Fruit fly (Drosophila melanogaster): Measurements from ENCODE around the gene mip130.

Gene mip130

dm6 chrX:1907727-1908264 is at the start of gene mip130:
Gene mip130, plus strand, starts transcription at chrX:1908239.
- TF ChIP-seq Sp1 (GFP tag; optimal IDR thresholded peaks at IDR 0.05) (peak; percentile 63), foxo (GFP tag; optimal IDR thresholded peaks at IDR 0.05) (peak in 1 of 2 experiments; percentile 73), fru (GFP tag; optimal IDR thresholded peaks at IDR 0.05) (peak; percentile 68), psq (GFP tag; optimal IDR thresholded peaks at IDR 0.05) (peak; percentile 56), woc (GFP tag; optimal IDR thresholded peaks at IDR 0.05) (peak; percentile 85), OdsH (GFP tag; optimal IDR thresholded peaks at IDR 0.05) (peak; percentile 38), CG32264 (GFP tag; optimal IDR thresholded peaks at IDR 0.05) (no peak), brk (GFP tag; optimal IDR thresholded peaks at IDR 0.05) (no peak), Myc (optimal IDR thresholded peaks at IDR 0.05) (peak; percentile 51), HLH106 (tag; optimal IDR thresholded peaks at IDR 0.05) (peak; percentile 64), Dif (GFP tag; optimal IDR thresholded peaks at IDR 0.05; ENCODE audit: partially characterized antibody) (no peak), h (GFP tag; optimal IDR thresholded peaks at IDR 0.05) (peak; percentile 73), br (GFP tag; optimal IDR thresholded peaks at IDR 0.05) (peak; percentile 43), dmrt93B (GFP tag; optimal IDR thresholded peaks at IDR 0.05) (peak; percentile 30), ey (GFP tag; optimal IDR thresholded peaks at IDR 0.05) (peak; percentile 24), Hr83 (GFP tag; optimal IDR thresholded peaks at IDR 0.05; ENCODE audit: poor library complexity, severe bottlenecking) (peak; percentile 1), GATAd (GFP tag; optimal IDR thresholded peaks at IDR 0.05) (no peak), rgr (GFP tag; optimal IDR thresholded peaks at IDR 0.05) (peak; percentile 45), Rel (GFP tag; optimal IDR thresholded peaks at IDR 0.05) (no peak), Rel (tag; optimal IDR thresholded peaks at IDR 0.05) (peak; percentile 41)

- TF ChIP-seq br (GFP tag; optimal IDR thresholded peaks at IDR 0.05) (peak; percentile 19), usp (GFP tag; optimal IDR thresholded peaks at IDR 0.05) (no peak), Hnf4 (GFP tag; optimal IDR thresholded peaks at IDR 0.05) (peak; percentile 58), OdsH (GFP tag; optimal IDR thresholded peaks at IDR 0.05) (no peak), Jra (GFP tag; optimal IDR thresholded peaks at IDR 0.05) (peak; percentile 34), ey (GFP tag; optimal IDR thresholded peaks at IDR 0.05) (peak; percentile 35), Sp1 (GFP tag; optimal IDR thresholded peaks at IDR 0.05) (peak; percentile 51), Myc (optimal IDR thresholded peaks at IDR 0.05) (no peak), rgr (GFP tag; optimal IDR thresholded peaks at IDR 0.05) (peak; percentile 39), dsf (GFP tag; optimal IDR thresholded peaks at IDR 0.05; ENCODE audit: borderline replicate concordance) (no peak), sv (GFP tag; optimal IDR thresholded peaks at IDR 0.05) (no peak), Dfd (GFP tag; optimal IDR thresholded peaks at IDR 0.05) (no peak), jim (GFP tag; optimal IDR thresholded peaks at IDR 0.05) (no peak), Dif (GFP tag; optimal IDR thresholded peaks at IDR 0.05; ENCODE audit: partially characterized antibody) (no peak), sage (GFP tag; optimal IDR thresholded peaks at IDR 0.05) (no peak), Abd-B (GFP tag; optimal IDR thresholded peaks at IDR 0.05) (no peak), h (GFP tag; optimal IDR thresholded peaks at IDR 0.05) (peak; percentile 54), psq (GFP tag; optimal IDR thresholded peaks at IDR 0.05) (peak; percentile 36), Rel (GFP tag; optimal IDR thresholded peaks at IDR 0.05) (no peak), Rel (tag; optimal IDR thresholded peaks at IDR 0.05) (peak; percentile 43), pan (optimal IDR thresholded peaks at IDR 0.05) (no peak), fru (GFP tag; optimal IDR thresholded peaks at IDR 0.05) (peak; percentile 54), CrebA (GFP tag; optimal IDR thresholded peaks at IDR 0.05; ENCODE audit: borderline replicate concordance) (no peak), CG9705 (GFP tag; optimal IDR thresholded peaks at IDR 0.05) (no peak), woc (GFP tag; optimal IDR thresholded peaks at IDR 0.05) (peak; percentile 68), tai (GFP tag; optimal IDR thresholded peaks at IDR 0.05) (no peak), Hr78 (GFP tag; optimal IDR thresholded peaks at IDR 0.05) (no peak), dl (GFP tag; optimal IDR thresholded peaks at IDR 0.05; ENCODE audit: insufficient read depth in 1 of 2, partially characterized antibody in 2 of 2) (no peak), GATAd (GFP tag; optimal IDR thresholded peaks at IDR 0.05) (no peak), Mio (GFP tag; optimal IDR thresholded peaks at IDR 0.05) (no peak), N (GFP tag; optimal IDR thresholded peaks at IDR 0.05) (no peak), dmrt93B (GFP tag; optimal IDR thresholded peaks at IDR 0.05) (no peak), foxo (GFP tag; optimal IDR thresholded peaks at IDR 0.05) (peak in 1 of 2 experiments; percentile 50), Vsx2 (GFP tag; optimal IDR thresholded peaks at IDR 0.05; ENCODE audit: partially characterized antibody) (no peak), brk (GFP tag; optimal IDR thresholded peaks at IDR 0.05) (no peak), HLH106 (tag; optimal IDR thresholded peaks at IDR 0.05) (peak; percentile 57), Hr83 (GFP tag; optimal IDR thresholded peaks at IDR 0.05; ENCODE audit: poor library complexity, severe bottlenecking) (peak; percentile 1), lola (GFP tag; optimal IDR thresholded peaks at IDR 0.05) (no peak), CG32264 (GFP tag; optimal IDR thresholded peaks at IDR 0.05) (no peak)
Observed at dm6 chrX:1858867-1859266, 49.2 kb upstream of the mip130 start, which contains the start of gene Lamtor5. Gene Lamtor5, minus strand, starts transcription at chrX:1858971.
